Worm (Caenorhabditis elegans) whole organism, mixed stage, embryonic: ENCODE measurements around the gene W08A12.2.

Experiments
- bed-3 ChIP-seq: fragments of 200-800 bp; sonication (Bioruptor generic); optimal IDR thresholded peaks from 3 replicates; lab custom pipeline; 2018; ENCODE audit warnings: mild to moderate bottlenecking, missing genetic modification characterization, moderate library complexity, missing compliant biosample characterization
- elt-3 ChIP-seq: fragments of 150-350 bp; optimal IDR thresholded peaks from 2 replicates; lab custom pipeline; 2014; ENCODE audit warnings: missing biosample characterization, missing genetic modification characterization
- nhr-237 ChIP-seq: fragments of 150-350 bp; optimal IDR thresholded peaks from 2 replicates; lab custom pipeline; 2014; ENCODE audit warnings: missing biosample characterization, missing genetic modification characterization
- nhr-76 ChIP-seq: sonication (generic microtip); optimal IDR thresholded peaks from 2 replicates; lab custom pipeline; 2017; ENCODE audit warnings: missing biosample characterization, missing genetic modification characterization
- pha-4 ChIP-seq: fragments of 150-350 bp; optimal IDR thresholded peaks from 2 replicates; lab custom pipeline; 2018; ENCODE audit warnings: missing biosample characterization, missing genetic modification reagents, missing genetic modification characterization
- sem-2 ChIP-seq: fragments of 200-800 bp; sonication (Bioruptor generic); optimal IDR thresholded peaks from 2 replicates; lab custom pipeline; 2018; ENCODE audit warnings: mild to moderate bottlenecking, missing genetic modification characterization, missing compliant biosample characterization
- unc-39 ChIP-seq: fragments of 150-350 bp; optimal IDR thresholded peaks from 2 replicates; lab custom pipeline; 2014; ENCODE audit warnings: missing biosample characterization, missing genetic modification characterization
- ztf-11 ChIP-seq: fragments of 150-350 bp; optimal IDR thresholded peaks from 2 replicates; lab custom pipeline; 2014; ENCODE audit warnings: missing biosample characterization, missing genetic modification characterization

ce11 chrV:3716279-3716887 is 30.7 kb upstream of the W08A12.2 start:
- TF ChIP-seq sem-2 (GFP tag; lab: Kevin White, UChicago) = no peak
- no peak for TF ChIP-seq nhr-76 (tag; lab: Kevin White, UChicago)
- no peak for TF ChIP-seq ztf-11 (tag; lab: Kevin White, UChicago)
- no peak for TF ChIP-seq nhr-237 (tag; lab: Kevin White, UChicago)
- no peak for TF ChIP-seq pha-4 (tag; lab: Kevin White, UChicago)
- no peak for TF ChIP-seq elt-3 (tag; lab: Kevin White, UChicago)
- no peak for TF ChIP-seq unc-39 (tag; lab: Kevin White, UChicago)
- no peak for TF ChIP-seq bed-3 (GFP tag; lab: Kevin White, UChicago)
